Fruit fly (Drosophila melanogaster) whole organism, adult: Measurements from ENCODE around the gene Targ3.

Experiments used
- CG11617 ChIP-seq: fragments of 200-800 bp; sonication (Bioruptor generic); optimal IDR thresholded peaks from 2 replicates; lab custom pipeline; 2017; ENCODE audit warnings: mild to moderate bottlenecking, missing biosample characterization, missing genetic modification reagents, missing genetic modification characterization
- CG12768 ChIP-seq: fragments of 200-800 bp; sonication (Bioruptor generic); optimal IDR thresholded peaks from 2 replicates; lab custom pipeline; 2017; ENCODE audit warnings: missing biosample characterization, missing genetic modification characterization, mild to moderate bottlenecking, moderate library complexity, missing genetic modification reagents
- CG14711 ChIP-seq: fragments of 200-800 bp; sonication (Bioruptor generic); optimal IDR thresholded peaks from 2 replicates; lab custom pipeline; 2018; ENCODE audit warnings: missing biosample characterization, mild to moderate bottlenecking, missing genetic modification characterization, moderate library complexity
- CG1620 ChIP-seq: fragments of 200-800 bp; sonication (Bioruptor generic); optimal IDR thresholded peaks from 2 replicates; lab custom pipeline; 2016; ENCODE audit warnings: missing biosample characterization, missing genetic modification characterization
- CG33017 ChIP-seq: fragments of 200-800 bp; sonication (Bioruptor generic); optimal IDR thresholded peaks from 2 replicates; lab custom pipeline; 2018; ENCODE audit warnings: missing biosample characterization, mild to moderate bottlenecking, missing genetic modification characterization, moderate library complexity
- CG5204 ChIP-seq: fragments of 200-800 bp; sonication (Bioruptor generic); optimal IDR thresholded peaks from 2 replicates; lab custom pipeline; 2016; ENCODE audit warnings: missing biosample characterization, missing genetic modification characterization
- CG7045 ChIP-seq: fragments of 200-800 bp; sonication (Bioruptor generic); optimal IDR thresholded peaks from 2 replicates; lab custom pipeline; 2017; ENCODE audit warnings: missing biosample characterization, mild to moderate bottlenecking, missing genetic modification characterization
- CG7101 ChIP-seq: fragments of 200-800 bp; sonication (Bioruptor generic); optimal IDR thresholded peaks from 2 replicates; lab custom pipeline; 2018; ENCODE audit warnings: missing biosample characterization, mild to moderate bottlenecking, missing genetic modification characterization, moderate library complexity
- Clk ChIP-seq: fragments of 200-800 bp; sonication (Bioruptor generic); optimal IDR thresholded peaks from 2 replicates; lab custom pipeline; 2017; ENCODE audit warnings: missing biosample characterization, missing genetic modification characterization
- Crg-1 ChIP-seq: fragments of 200-800 bp; sonication (Bioruptor generic); optimal IDR thresholded peaks from 2 replicates; lab custom pipeline; 2016; ENCODE audit warnings: missing biosample characterization, missing genetic modification characterization
- Hr96 ChIP-seq: fragments of 200-800 bp; sonication (Bioruptor generic); optimal IDR thresholded peaks from 2 replicates; lab custom pipeline; 2016; ENCODE audit warnings: missing biosample characterization, missing genetic modification characterization
- Mnt ChIP-seq: fragments of 200-800 bp; sonication (Bioruptor generic); optimal IDR thresholded peaks from 2 replicates; lab custom pipeline; 2016; ENCODE audit warnings: missing biosample characterization, mild to moderate bottlenecking, missing genetic modification characterization
- bab1 ChIP-seq: fragments of 200-800 bp; sonication (Bioruptor generic); optimal IDR thresholded peaks from 3 replicates; lab custom pipeline; 2019; ENCODE audit warnings: missing biosample characterization, mild to moderate bottlenecking, missing genetic modification characterization, moderate library complexity
- cic ChIP-seq: fragments of 200-800 bp; sonication (Bioruptor generic); optimal IDR thresholded peaks from 2 replicates; lab custom pipeline; 2017; ENCODE audit warnings: missing biosample characterization, mild to moderate bottlenecking, missing genetic modification characterization, moderate library complexity
- cnc ChIP-seq, 2 experiments: fragments of >200 bp; optimal IDR thresholded peaks; 2 replicates each; lab custom pipeline; 2017
- kay ChIP-seq: fragments of 200-800 bp; sonication (Bioruptor generic); peaks from one replicate; lab custom pipeline; 2016; ENCODE audit warnings: missing biosample characterization, missing genetic modification characterization, borderline replicate concordance
- ovo ChIP-seq: fragments of 200-800 bp; sonication (Bioruptor generic); optimal IDR thresholded peaks from 2 replicates; lab custom pipeline; 2016; ENCODE audit warnings: missing biosample characterization, missing genetic modification characterization
- pad ChIP-seq: fragments of 200-800 bp; sonication (Bioruptor generic); optimal IDR thresholded peaks from 3 replicates; lab custom pipeline; 2017; ENCODE audit warnings: missing biosample characterization, missing genetic modification characterization, mild to moderate bottlenecking, moderate library complexity, missing genetic modification reagents
- tj ChIP-seq: fragments of 200-800 bp; sonication (Bioruptor generic); optimal IDR thresholded peaks from 3 replicates; lab custom pipeline; 2017; ENCODE audit warnings: missing biosample characterization, mild to moderate bottlenecking, missing genetic modification characterization, moderate library complexity
- toe ChIP-seq: fragments of 200-800 bp; sonication (Bioruptor generic); optimal IDR thresholded peaks from 2 replicates; lab custom pipeline; 2016; ENCODE audit warnings: missing biosample characterization, missing genetic modification characterization

The Targ3 gene

dm6 chr3L:21230762-21231161 lies 34.1 kb downstream of the Targ3 start:
- TF ChIP-seq kay (GFP tag; lab: Kevin White, UChicago) (no peak), CG14711 (no peak), CG33017 (tag; lab: Kevin White, UChicago) (no peak), CG1620 (GFP tag; lab: Kevin White, UChicago) (no peak), CG11617 (GFP tag; lab: Kevin White, UChicago) (no peak), CG7045 (GFP tag; lab: Kevin White, UChicago) (no peak), ovo (GFP tag; lab: Kevin White, UChicago) (no peak), toe (GFP tag; lab: Kevin White, UChicago) (no peak), Crg-1 (GFP tag; lab: Kevin White, UChicago) (no peak), pad (GFP tag; lab: Kevin White, UChicago) (no peak), Clk (GFP tag; lab: Kevin White, UChicago) (no peak), Hr96 (no peak), cic (GFP tag; lab: Kevin White, UChicago) (no peak), bab1 (GFP tag; lab: Kevin White, UChicago) (no peak), cnc (optimal IDR thresholded peaks at IDR 0.05; lab: Kevin White, UChicago) (no peak), CG12768 (GFP tag; lab: Kevin White, UChicago) (no peak), Mnt (GFP tag; lab: Kevin White, UChicago) (no peak), CG7101 (no peak), tj (GFP tag; lab: Kevin White, UChicago) (no peak)

dm6 chr3L:21236959-21237551 lies 40.4 kb downstream of the Targ3 start:
- TF ChIP-seq CG5204 (GFP tag; lab: Kevin White, UChicago) = no peak
- no peak for TF ChIP-seq cic (GFP tag; lab: Kevin White, UChicago)
- TF ChIP-seq tj (GFP tag; lab: Kevin White, UChicago) = no peak
- TF ChIP-seq bab1 (GFP tag; lab: Kevin White, UChicago) = no peak
- no peak for TF ChIP-seq Clk (GFP tag; lab: Kevin White, UChicago)
- no peak for TF ChIP-seq pad (GFP tag; lab: Kevin White, UChicago)
- no peak for TF ChIP-seq kay (GFP tag; lab: Kevin White, UChicago)
- TF ChIP-seq CG11617 (GFP tag; lab: Kevin White, UChicago) = no peak
- no peak for TF ChIP-seq toe (GFP tag; lab: Kevin White, UChicago)
- no peak for TF ChIP-seq ovo (GFP tag; lab: Kevin White, UChicago)
- no peak for TF ChIP-seq Hr96
- TF ChIP-seq CG33017 (tag; lab: Kevin White, UChicago) = no peak
- no peak for TF ChIP-seq CG12768 (GFP tag; lab: Kevin White, UChicago)

- TF ChIP-seq CG7045 (GFP tag; lab: Kevin White, UChicago) = no peak
- TF ChIP-seq Clk (GFP tag; lab: Kevin White, UChicago) = no peak
- no peak for TF ChIP-seq Hr96
- no peak for TF ChIP-seq CG1620 (GFP tag; lab: Kevin White, UChicago)
- TF ChIP-seq cnc (optimal IDR thresholded peaks at IDR 0.05; lab: Kevin White, UChicago) = no peak
- TF ChIP-seq toe (GFP tag; lab: Kevin White, UChicago) = no peak
- no peak for TF ChIP-seq tj (GFP tag; lab: Kevin White, UChicago)
- TF ChIP-seq cic (GFP tag; lab: Kevin White, UChicago) = no peak
- no peak for TF ChIP-seq ovo (GFP tag; lab: Kevin White, UChicago)
- TF ChIP-seq CG14711 = no peak
Observed at dm6 chr3L:21238377-21238776, 41.7 kb downstream of the Targ3 start.

- no peak for TF ChIP-seq Mnt (GFP tag; lab: Kevin White, UChicago)
- no peak for TF ChIP-seq CG1620 (GFP tag; lab: Kevin White, UChicago)
- TF ChIP-seq Crg-1 (GFP tag; lab: Kevin White, UChicago) = no peak
- no peak for TF ChIP-seq CG5204 (GFP tag; lab: Kevin White, UChicago)
- TF ChIP-seq CG33017 (tag; lab: Kevin White, UChicago) = no peak
- no peak for TF ChIP-seq cic (GFP tag; lab: Kevin White, UChicago)
- TF ChIP-seq toe (GFP tag; lab: Kevin White, UChicago) = no peak
- no peak for TF ChIP-seq CG7045 (GFP tag; lab: Kevin White, UChicago)
- TF ChIP-seq Hr96 = no peak
- no peak for TF ChIP-seq CG12768 (GFP tag; lab: Kevin White, UChicago)
- no peak for TF ChIP-seq CG7101
- TF ChIP-seq CG14711 = no peak
- TF ChIP-seq bab1 (GFP tag; lab: Kevin White, UChicago) = no peak
Observed at dm6 chr3L:21239999-21240509, 43.4 kb downstream of the Targ3 start.

- no peak for TF ChIP-seq Crg-1 (GFP tag; lab: Kevin White, UChicago)
- peak; percentile 40 for TF ChIP-seq kay (GFP tag; lab: Kevin White, UChicago)
Observed at dm6 chr3L:21241447-21241983, 44.9 kb downstream of the Targ3 start.

- TF ChIP-seq CG7101 = no peak
- no peak for TF ChIP-seq bab1 (GFP tag; lab: Kevin White, UChicago)
- TF ChIP-seq cnc (optimal IDR thresholded peaks at IDR 0.05; lab: Kevin White, UChicago) = no peak
- TF ChIP-seq kay (GFP tag; lab: Kevin White, UChicago) = no peak
- TF ChIP-seq Hr96 = no peak
- TF ChIP-seq cic (GFP tag; lab: Kevin White, UChicago) = no peak
- TF ChIP-seq CG12768 (GFP tag; lab: Kevin White, UChicago) = no peak
- no peak for TF ChIP-seq CG5204 (GFP tag; lab: Kevin White, UChicago)
- TF ChIP-seq CG14711 = no peak
- no peak for TF ChIP-seq Clk (GFP tag; lab: Kevin White, UChicago)
- TF ChIP-seq CG11617 (GFP tag; lab: Kevin White, UChicago) = no peak
- TF ChIP-seq ovo (GFP tag; lab: Kevin White, UChicago) = no peak
- TF ChIP-seq Mnt (GFP tag; lab: Kevin White, UChicago) = no peak
- no peak for TF ChIP-seq Crg-1 (GFP tag; lab: Kevin White, UChicago)
- TF ChIP-seq CG7045 (GFP tag; lab: Kevin White, UChicago) = no peak
- TF ChIP-seq tj (GFP tag; lab: Kevin White, UChicago) = no peak
- TF ChIP-seq CG1620 (GFP tag; lab: Kevin White, UChicago) = no peak
Observed at dm6 chr3L:21242958-21243357, 46.3 kb downstream of the Targ3 start.
